Fruit fly (Drosophila melanogaster) whole organism, adult: Measurements from ENCODE around the gene Oat.

Source experiments
- CG1620 ChIP-seq: fragments of 200-800 bp; sonication (Bioruptor generic); optimal IDR thresholded peaks from 2 replicates; lab custom pipeline; 2016; ENCODE audit warnings: missing biosample characterization, missing genetic modification characterization
- Clk ChIP-seq: fragments of 200-800 bp; sonication (Bioruptor generic); optimal IDR thresholded peaks from 2 replicates; lab custom pipeline; 2017; ENCODE audit warnings: missing biosample characterization, missing genetic modification characterization
- Crg-1 ChIP-seq: fragments of 200-800 bp; sonication (Bioruptor generic); optimal IDR thresholded peaks from 2 replicates; lab custom pipeline; 2016; ENCODE audit warnings: missing biosample characterization, missing genetic modification characterization
- cic ChIP-seq: fragments of 200-800 bp; sonication (Bioruptor generic); optimal IDR thresholded peaks from 2 replicates; lab custom pipeline; 2017; ENCODE audit warnings: missing biosample characterization, mild to moderate bottlenecking, missing genetic modification characterization, moderate library complexity
- cnc ChIP-seq, 2 experiments: fragments of >200 bp; optimal IDR thresholded peaks; 2 replicates each; lab custom pipeline; 2017
- tj ChIP-seq: fragments of 200-800 bp; sonication (Bioruptor generic); optimal IDR thresholded peaks from 3 replicates; lab custom pipeline; 2017; ENCODE audit warnings: missing biosample characterization, mild to moderate bottlenecking, missing genetic modification characterization, moderate library complexity
- toe ChIP-seq: fragments of 200-800 bp; sonication (Bioruptor generic); optimal IDR thresholded peaks from 2 replicates; lab custom pipeline; 2016; ENCODE audit warnings: missing biosample characterization, missing genetic modification characterization

DNA sequence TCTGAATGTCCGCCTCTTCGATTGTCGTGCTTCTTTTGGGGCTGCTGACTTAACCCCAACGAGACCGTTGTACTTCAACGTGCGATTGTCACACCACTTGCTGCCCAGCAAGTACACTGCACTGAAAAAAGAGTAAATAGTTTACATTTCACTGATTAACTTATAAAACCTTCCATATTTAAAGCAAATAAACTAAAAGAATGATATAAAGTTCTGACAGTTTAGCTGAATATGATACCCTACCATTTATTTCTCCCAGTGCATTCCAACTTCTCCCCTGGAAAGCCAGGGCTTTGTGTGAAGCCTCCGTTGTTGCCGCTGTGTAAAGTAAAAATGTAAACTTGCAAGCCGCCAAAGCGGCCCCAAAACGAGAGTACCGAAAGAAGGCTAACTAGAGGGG, 24.7 kb upstream of the Oat start:
- TF ChIP-seq Crg-1 (GFP tag; lab: Kevin White, UChicago) (no peak), tj (GFP tag; lab: Kevin White, UChicago) (no peak), cic (GFP tag; lab: Kevin White, UChicago) (no peak), Clk (no peak), cnc (optimal IDR thresholded peaks at IDR 0.05; lab: Kevin White, UChicago) (no peak), toe (no peak), CG1620 (no peak)
